Worm (Caenorhabditis elegans): ENCODE measurements around the gene slc-36.3.

Gene slc-36.3

ce11 chrV:20498980-20499379, 45.0 kb downstream of the slc-36.3 start, which contains the start of gene dct-16 (continued):
- peak; percentile 96 for TF ChIP-seq nhr-80 (tag; optimal IDR thresholded peaks at IDR 0.05)

ce11 chrV:20497537-20497936, 46.5 kb downstream of the slc-36.3 start:
- TF ChIP-seq ZK185.1 (tag; optimal IDR thresholded peaks at IDR 0.05; ENCODE audit: poor library complexity, severe bottlenecking) (peak; percentile 60), ceh-100 (GFP tag; IDR thresholded peaks at IDR 0.05) (peak; percentile 46; the same call in 1 of the 2 replicates), Y53G8AR.9 (GFP tag; conservative IDR thresholded peaks at IDR 0.05) (0 out of 2 replicates have a peak, but pooled peaks have one; percentile 65), nfya-2 (GFP tag; IDR thresholded peaks at IDR 0.05) (no peak), dox-1 (GFP tag; IDR thresholded peaks at IDR 0.05) (peak; percentile 54; the same call in 1 of the 2 replicates), F57A8.1 (GFP tag; optimal IDR thresholded peaks at IDR 0.05) (no peak), F37B4.10 (GFP tag; IDR thresholded peaks at IDR 0.05) (no peak), attf-5 (GFP tag; optimal IDR thresholded peaks at IDR 0.05) (no peak), dpff-1 (tag; optimal IDR thresholded peaks at IDR 0.05) (peak; percentile 40), T07F8.4 (tag; optimal IDR thresholded peaks at IDR 0.05) (no peak), rcor-1 (GFP tag; IDR thresholded peaks at IDR 0.05) (0 out of 2 replicates have a peak, but pooled peaks have one; percentile 21), lin-40 (tag; optimal IDR thresholded peaks at IDR 0.05) (peak; percentile 35), ets-4 (GFP tag; optimal IDR thresholded peaks at IDR 0.05) (no peak), T26A5.8 (tag; optimal IDR thresholded peaks at IDR 0.05) (no peak), efl-1 (GFP tag; optimal IDR thresholded peaks at IDR 0.05) (peak; percentile 53), aptf-2 (GFP tag; conservative IDR thresholded peaks at IDR 0.05) (no peak), zfh-2 (GFP tag; conservative IDR thresholded peaks at IDR 0.05) (no peak), lsl-1 (GFP tag; optimal IDR thresholded peaks at IDR 0.05) (no peak), F23B12.7 (tag; optimal IDR thresholded peaks at IDR 0.05; ENCODE audit: insufficient read depth) (no peak), ztf-18 (tag; optimal IDR thresholded peaks at IDR 0.05) (no peak), pha-4 (tag; optimal IDR thresholded peaks at IDR 0.05) (no peak), tbx-9 (tag; optimal IDR thresholded peaks at IDR 0.05; ENCODE audit: borderline replicate concordance) (no peak), F10E7.11 (tag; optimal IDR thresholded peaks at IDR 0.05) (peak; percentile 41), nfya-1 (tag; optimal IDR thresholded peaks at IDR 0.05; ENCODE audit: borderline replicate concordance, insufficient read depth) (no peak), zim-3 (tag; optimal IDR thresholded peaks at IDR 0.05) (peak; percentile 4), hmg-1.2 (GFP tag; IDR thresholded peaks at IDR 0.05) (no peak; the same call in 1 of the 2 replicates), cebp-2 (GFP tag; IDR thresholded peaks at IDR 0.05) (peak; percentile 42; the same call in 1 of the 2 replicates), athp-1 (tag; optimal IDR thresholded peaks at IDR 0.05) (peak; percentile 21), xnd-1 (tag; optimal IDR thresholded peaks at IDR 0.05) (peak; percentile 47), K11D2.4 (GFP tag; IDR thresholded peaks at IDR 0.05) (no peak), hrde-1 (tag; optimal IDR thresholded peaks at IDR 0.05; ENCODE audit: borderline replicate concordance) (no peak), C06A6.2 (GFP tag; conservative IDR thresholded peaks at IDR 0.05) (no peak), Y95B8A.8 (GFP tag; IDR thresholded peaks at IDR 0.05) (0 out of 2 replicates have a peak, but pooled peaks have one; percentile 56), mes-4 (tag; optimal IDR thresholded peaks at IDR 0.05) (no peak), egl-18 (GFP tag; IDR thresholded peaks at IDR 0.05) (no peak), Y79H2A.3 (GFP tag; conservative IDR thresholded peaks at IDR 0.05) (no peak), K12H6.12 (tag; optimal IDR thresholded peaks at IDR 0.05) (no peak), egl-44 (GFP tag; IDR thresholded peaks at IDR 0.05) (no peak; the same call in 1 of the 2 replicates), ccch-3 (GFP tag; optimal IDR thresholded peaks at IDR 0.05) (no peak), ztf-3 (GFP tag; optimal IDR thresholded peaks at IDR 0.05) (no peak), F57C9.4 (tag; optimal IDR thresholded peaks at IDR 0.05) (peak; percentile 11), sea-2 (GFP tag; IDR thresholded peaks at IDR 0.05) (no peak), snpc-1.3 (tag; optimal IDR thresholded peaks at IDR 0.05; ENCODE audit: insufficient read depth) (no peak), ztf-22 (GFP tag; optimal IDR thresholded peaks at IDR 0.05) (peak; percentile 56), B0336.3 (GFP tag; IDR thresholded peaks at IDR 0.05) (peak; percentile 89), nhr-80 (tag; optimal IDR thresholded peaks at IDR 0.05) (peak; percentile 61)

Measured in whole organism, young adult.